Fruit fly (Drosophila melanogaster) whole organism, adult: ENCODE results near the gene elg1.

ENCODE experiments used
- CG14711 ChIP-seq: fragments of 200-800 bp; sonication (Bioruptor generic); optimal IDR thresholded peaks from 2 replicates; lab custom pipeline; 2018; ENCODE audit warnings: missing biosample characterization, mild to moderate bottlenecking, missing genetic modification characterization, moderate library complexity
- Hr96 ChIP-seq: fragments of 200-800 bp; sonication (Bioruptor generic); optimal IDR thresholded peaks from 2 replicates; lab custom pipeline; 2016; ENCODE audit warnings: missing biosample characterization, missing genetic modification characterization
- bab1 ChIP-seq: fragments of 200-800 bp; sonication (Bioruptor generic); optimal IDR thresholded peaks from 3 replicates; lab custom pipeline; 2019; ENCODE audit warnings: missing biosample characterization, mild to moderate bottlenecking, missing genetic modification characterization, moderate library complexity
- cic ChIP-seq: fragments of 200-800 bp; sonication (Bioruptor generic); optimal IDR thresholded peaks from 2 replicates; lab custom pipeline; 2017; ENCODE audit warnings: missing biosample characterization, mild to moderate bottlenecking, missing genetic modification characterization, moderate library complexity
- kay ChIP-seq: fragments of 200-800 bp; sonication (Bioruptor generic); peaks from one replicate; lab custom pipeline; 2016; ENCODE audit warnings: missing biosample characterization, missing genetic modification characterization, borderline replicate concordance
- ovo ChIP-seq: fragments of 200-800 bp; sonication (Bioruptor generic); optimal IDR thresholded peaks from 2 replicates; lab custom pipeline; 2016; ENCODE audit warnings: missing biosample characterization, missing genetic modification characterization
- pad ChIP-seq: fragments of 200-800 bp; sonication (Bioruptor generic); optimal IDR thresholded peaks from 3 replicates; lab custom pipeline; 2017; ENCODE audit warnings: missing biosample characterization, missing genetic modification characterization, mild to moderate bottlenecking, moderate library complexity, missing genetic modification reagents
- toe ChIP-seq: fragments of 200-800 bp; sonication (Bioruptor generic); optimal IDR thresholded peaks from 2 replicates; lab custom pipeline; 2016; ENCODE audit warnings: missing biosample characterization, missing genetic modification characterization

DNA sequence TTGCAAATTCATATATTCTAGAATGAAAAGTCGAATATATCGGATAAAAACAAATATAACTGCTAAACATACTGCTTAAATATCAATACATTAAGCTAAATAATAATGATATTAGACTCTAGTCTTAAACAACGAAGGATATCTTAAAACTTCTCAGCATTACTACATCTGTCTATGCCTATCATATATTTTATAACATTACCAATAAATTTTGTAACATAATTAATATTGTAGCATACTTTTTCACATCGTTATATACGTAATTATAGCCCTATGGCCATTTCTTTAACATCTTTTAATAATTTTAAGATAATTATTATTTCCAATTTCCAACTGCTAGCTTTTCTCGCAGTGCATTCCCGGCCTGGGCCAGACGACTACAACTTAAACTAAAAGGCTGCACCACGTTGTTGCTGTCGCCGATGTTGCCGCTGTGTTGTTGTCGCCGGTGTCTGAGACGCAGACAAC, 41.0 kb downstream of the elg1 start:
- TF ChIP-seq CG14711 (no peak), pad (no peak), Hr96 (GFP tag; lab: Kevin White, UChicago) (no peak), toe (GFP tag; lab: Kevin White, UChicago) (no peak), kay (no peak), ovo (GFP tag; lab: Kevin White, UChicago) (no peak), cic (GFP tag; lab: Kevin White, UChicago) (no peak), bab1 (GFP tag; lab: Kevin White, UChicago) (no peak)
